Fruit fly (Drosophila melanogaster) whole organism: ENCODE results near the gene CG3939.

Experiments
- psq ChIP-seq: fragments of >200 bp; optimal IDR thresholded peaks from 2 replicates; lab custom pipeline; 2017
- usp ChIP-seq: fragments of >200 bp; optimal IDR thresholded peaks from 2 replicates; lab custom pipeline; 2017; ENCODE audit warnings: missing biosample characterization, missing genetic modification characterization, mixed read lengths

dm6 chrX:3162405-3163256 is 12.2 kb upstream of the CG3939 start:
- no peak for TF ChIP-seq psq (lab: Kevin White, UChicago)
- no peak for TF ChIP-seq usp (GFP tag; lab: Kevin White, UChicago)
